Worm (Caenorhabditis elegans) whole organism, L1 larva: ENCODE measurements around the gene cyp-13A5.

Experiments
- C04F5.9 ChIP-seq: sonication (generic microtip); optimal IDR thresholded peaks from 2 replicates; lab custom pipeline; 2016; ENCODE audit warnings: missing genetic modification characterization, missing compliant biosample characterization
- C16A3.4 ChIP-seq: fragments of 150-350 bp; optimal IDR thresholded peaks from 2 replicates; lab custom pipeline; 2014; ENCODE audit warnings: missing biosample characterization, missing genetic modification characterization
- F16B12.6 ChIP-seq: fragments of 150-350 bp; optimal IDR thresholded peaks from 2 replicates; lab custom pipeline; 2014; ENCODE audit warnings: missing biosample characterization, missing genetic modification characterization
- blmp-1 ChIP-seq: fragments of 150-350 bp; optimal IDR thresholded peaks from 2 replicates; lab custom pipeline; 2014; ENCODE audit warnings: missing biosample characterization, missing genetic modification characterization
- ceh-8 ChIP-seq: fragments of 200-800 bp; sonication (Bioruptor generic); optimal IDR thresholded peaks from 2 replicates; lab custom pipeline; 2018; ENCODE audit warnings: mild to moderate bottlenecking, missing genetic modification characterization, moderate library complexity, missing compliant biosample characterization
- ceh-82 ChIP-seq, 3 experiments: fragments of 150-350 bp in 1 of 3; sonication (generic microtip) in 2 of 3; optimal IDR thresholded peaks; 2 replicates each; lab custom pipeline; 2014 to 2017; ENCODE audit warnings: missing biosample characterization in 3 of 3, missing genetic modification characterization in 3 of 3
- ces-1 ChIP-seq: fragments of 150-350 bp; optimal IDR thresholded peaks from 2 replicates; lab custom pipeline; 2014; ENCODE audit warnings: missing biosample characterization, missing genetic modification reagents, missing genetic modification characterization
- dpl-1 ChIP-seq, 3 experiments: fragments of 150-350 bp in 2 of 3; sonication (generic microtip) in 1 of 3; optimal IDR thresholded peaks; 2 replicates each; lab custom pipeline; 2014 to 2017; ENCODE audit warnings: missing biosample characterization in 3 of 3, missing genetic modification characterization in 3 of 3, missing genetic modification reagents in 3 of 3
- dsc-1 ChIP-seq: sonication (generic microtip); optimal IDR thresholded peaks from 2 replicates; lab custom pipeline; 2016; ENCODE audit warnings: mild to moderate bottlenecking, missing genetic modification characterization, missing compliant biosample characterization
- efl-1 ChIP-seq, 4 experiments: fragments of 150-350 bp; optimal IDR thresholded peaks in 3 of 4; peaks in 1 of 4; 1 replicate in 1 of 4; 2 replicates in 3 of 4; lab custom pipeline; 2014; ENCODE audit warnings: missing biosample characterization in 2 of 4, missing genetic modification characterization in 2 of 4, missing genetic modification reagents in 2 of 4
- egl-13 ChIP-seq: sonication (generic microtip); optimal IDR thresholded peaks from 2 replicates; lab custom pipeline; 2016; ENCODE audit warnings: missing genotype, missing genetic modification reagents, missing genetic modification characterization, missing compliant biosample characterization
- elt-2 ChIP-seq: sonication (generic microtip); optimal IDR thresholded peaks from 2 replicates; lab custom pipeline; 2016; ENCODE audit warnings: missing genetic modification characterization, mild to moderate bottlenecking, inconsistent platforms, missing compliant biosample characterization, missing genetic modification reagents
- elt-3 ChIP-seq, 6 experiments: fragments of 150-350 bp in 1 of 6; sonication (generic microtip); optimal IDR thresholded peaks; 2 replicates each; lab custom pipeline; 2017 to 2018; ENCODE audit warnings: missing biosample characterization in 6 of 6, missing genetic modification characterization in 6 of 6, inconsistent platforms in 1 of 6
- ets-5 ChIP-seq: fragments of 200-800 bp; sonication (Bioruptor generic); IDR thresholded peaks from 2 replicates; pipeline ENCODE4 v1.3.6; 2022; ENCODE audit warnings: missing genetic modification characterization, missing compliant biosample characterization
- fkh-4 ChIP-seq: sonication (generic microtip); optimal IDR thresholded peaks from 2 replicates; lab custom pipeline; 2016; ENCODE audit warnings: missing compliant biosample characterization, missing genetic modification characterization, borderline replicate concordance
- hlh-4 ChIP-seq: sonication (generic microtip); optimal IDR thresholded peaks from 2 replicates; lab custom pipeline; 2016; ENCODE audit warnings: mild to moderate bottlenecking, missing genetic modification characterization, missing compliant biosample characterization
- irx-1 ChIP-seq: sonication (generic microtip); optimal IDR thresholded peaks from 2 replicates; lab custom pipeline; 2016; ENCODE audit warnings: missing genetic modification characterization, missing compliant biosample characterization
- jun-1 ChIP-seq: fragments of 150-350 bp; optimal IDR thresholded peaks from 2 replicates; lab custom pipeline; 2014; ENCODE audit warnings: missing biosample characterization, missing genetic modification reagents, missing genetic modification characterization
- lin-14 ChIP-seq: fragments of 200-800 bp; sonication (Bioruptor generic); optimal IDR thresholded peaks from 2 replicates; lab custom pipeline; 2018; ENCODE audit warnings: mild to moderate bottlenecking, missing genetic modification characterization, moderate library complexity, missing compliant biosample characterization
- lin-35 ChIP-seq, 2 experiments: fragments of 150-350 bp; optimal IDR thresholded peaks; 2 replicates each; lab custom pipeline; 2014; ENCODE audit warnings: missing biosample characterization in 2 of 2, missing genetic modification characterization in 2 of 2, missing genetic modification reagents in 2 of 2
- lsy-2 ChIP-seq, 2 experiments: fragments of 150-350 bp; optimal IDR thresholded peaks; 2 replicates each; lab custom pipeline; 2014; ENCODE audit warnings: missing biosample characterization in 2 of 2, missing genetic modification characterization in 2 of 2
- mab-9 ChIP-seq: fragments of 200-800 bp; sonication (Bioruptor generic); IDR thresholded peaks from 2 replicates; pipeline ENCODE4 v1.3.6; 2022; ENCODE audit warnings: missing genetic modification reagents, missing genetic modification characterization, missing compliant biosample characterization
- mdl-1 ChIP-seq, 2 experiments: fragments of 150-350 bp; optimal IDR thresholded peaks; 2 replicates each; lab custom pipeline; 2014 to 2017; ENCODE audit warnings: missing biosample characterization in 2 of 2, missing genetic modification characterization in 2 of 2, inconsistent platforms in 1 of 2
- mep-1 ChIP-seq: fragments of 150-350 bp; optimal IDR thresholded peaks from 2 replicates; lab custom pipeline; 2014; ENCODE audit warnings: missing biosample characterization, missing genetic modification characterization
- nhr-19 ChIP-seq: fragments of 200-800 bp; sonication (Bioruptor generic); conservative IDR thresholded peaks from 2 replicates; pipeline ENCODE4 v1.3.6; 2022; ENCODE audit warnings: missing genetic modification characterization, missing compliant biosample characterization
- nhr-20 ChIP-seq: sonication (generic microtip); optimal IDR thresholded peaks from 2 replicates; lab custom pipeline; 2016; ENCODE audit warnings: mild to moderate bottlenecking, missing genetic modification characterization, missing compliant biosample characterization
- nhr-47 ChIP-seq: sonication (generic microtip); optimal IDR thresholded peaks from 2 replicates; lab custom pipeline; 2016; ENCODE audit warnings: mild to moderate bottlenecking, missing genetic modification characterization, moderate library complexity, missing compliant biosample characterization
- nhr-71 ChIP-seq: sonication (generic microtip); optimal IDR thresholded peaks from 2 replicates; lab custom pipeline; 2016; ENCODE audit warnings: mild to moderate bottlenecking, missing genetic modification characterization, moderate library complexity, missing compliant biosample characterization
- nhr-76 ChIP-seq: sonication (generic microtip); optimal IDR thresholded peaks from 2 replicates; lab custom pipeline; 2017; ENCODE audit warnings: missing biosample characterization, missing genetic modification characterization
- nhr-77 ChIP-seq: fragments of 150-350 bp; optimal IDR thresholded peaks from 2 replicates; lab custom pipeline; 2014; ENCODE audit warnings: missing biosample characterization, missing genetic modification characterization
- nhr-85 ChIP-seq: sonication (generic microtip); peaks from one replicate; lab custom pipeline; 2016; ENCODE audit warnings: missing genetic modification characterization, inconsistent platforms, missing compliant biosample characterization
- nhr-90 ChIP-seq: sonication (generic microtip); optimal IDR thresholded peaks from 2 replicates; lab custom pipeline; 2016; ENCODE audit warnings: mild to moderate bottlenecking, missing genetic modification characterization, missing compliant biosample characterization; ENCODE audit not compliant: poor library complexity
- pag-3 ChIP-seq: sonication (generic microtip); optimal IDR thresholded peaks from 2 replicates; lab custom pipeline; 2017; ENCODE audit warnings: missing genetic modification characterization, mild to moderate bottlenecking, missing compliant biosample characterization, antibody characterized with exemption, borderline replicate concordance; ENCODE audit not compliant: insufficient read depth
- pqm-1 ChIP-seq: sonication (generic microtip); optimal IDR thresholded peaks from 3 replicates; lab custom pipeline; 2017; ENCODE audit warnings: missing biosample characterization, missing genetic modification characterization
- rnt-1 ChIP-seq: sonication (generic microtip); optimal IDR thresholded peaks from 2 replicates; lab custom pipeline; 2016; ENCODE audit warnings: mild to moderate bottlenecking, missing genetic modification characterization, moderate library complexity, missing compliant biosample characterization
- skn-1 ChIP-seq: fragments of 150-350 bp; optimal IDR thresholded peaks from 2 replicates; lab custom pipeline; 2014; ENCODE audit warnings: missing biosample characterization, missing genetic modification characterization
- snpc-4 ChIP-seq: fragments of 150-350 bp; optimal IDR thresholded peaks from 2 replicates; lab custom pipeline; 2014; ENCODE audit warnings: missing biosample characterization, missing genetic modification characterization
- snu-23 ChIP-seq: sonication (generic microtip); optimal IDR thresholded peaks from 2 replicates; lab custom pipeline; 2016; ENCODE audit warnings: missing genetic modification characterization, missing compliant biosample characterization
- swsn-7 ChIP-seq: sonication (generic microtip); optimal IDR thresholded peaks from 2 replicates; lab custom pipeline; 2016; ENCODE audit warnings: missing genetic modification characterization, missing compliant biosample characterization
- tbx-2 ChIP-seq: sonication (generic microtip); optimal IDR thresholded peaks from 2 replicates; lab custom pipeline; 2016; ENCODE audit warnings: missing genetic modification characterization, missing compliant biosample characterization
- tlp-1 ChIP-seq: fragments of 150-350 bp; optimal IDR thresholded peaks from 2 replicates; lab custom pipeline; 2014; ENCODE audit warnings: missing biosample characterization, missing genetic modification characterization
- unc-130 ChIP-seq: fragments of 150-350 bp; optimal IDR thresholded peaks from 2 replicates; lab custom pipeline; 2017; ENCODE audit warnings: missing biosample characterization, missing genetic modification characterization, inconsistent platforms
- xbp-1 ChIP-seq: sonication (generic microtip); optimal IDR thresholded peaks from 2 replicates; lab custom pipeline; 2016; ENCODE audit warnings: missing genetic modification characterization, missing compliant biosample characterization
- zag-1 ChIP-seq: fragments of 150-350 bp; optimal IDR thresholded peaks from 2 replicates; lab custom pipeline; 2014; ENCODE audit warnings: missing biosample characterization, missing genetic modification characterization
- zip-4 ChIP-seq: fragments of 200-800 bp; sonication (Bioruptor generic); optimal IDR thresholded peaks from 2 replicates; lab custom pipeline; 2018; ENCODE audit warnings: mild to moderate bottlenecking, missing genetic modification characterization, moderate library complexity, missing compliant biosample characterization

cyp-13A5 gene

DNA sequence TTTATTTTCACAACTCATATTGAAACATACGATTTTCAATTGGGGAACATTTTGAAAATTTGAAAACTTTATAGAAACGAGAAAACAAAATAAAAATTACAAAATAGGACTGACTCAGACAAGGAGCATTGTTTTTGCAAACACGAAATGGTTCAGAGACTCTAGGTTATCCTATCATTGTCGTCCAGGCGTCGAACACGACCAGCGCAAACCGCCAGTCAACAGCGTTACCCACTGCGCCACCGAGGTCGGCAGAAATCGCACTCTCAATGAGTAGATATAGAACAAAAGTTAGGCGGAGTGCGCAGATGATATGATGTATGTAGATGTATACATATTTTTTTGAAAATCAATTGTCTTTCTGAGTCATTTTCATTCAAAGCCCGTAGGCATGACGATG, 25.5 kb downstream of the cyp-13A5 start (continued):
- TF ChIP-seq C16A3.4 (no peak), nhr-20 (tag; lab: Kevin White, UChicago) (peak; percentile 83), elt-3 (tag; optimal IDR thresholded peaks at IDR 0.05; lab: Kevin White, UChicago) (peak in 2 of 6 experiments; percentile 17 to 49), nhr-85 (tag; lab: Kevin White, UChicago) (peak; percentile 58), skn-1 (peak; percentile 57), C04F5.9 (no peak)

DNA sequence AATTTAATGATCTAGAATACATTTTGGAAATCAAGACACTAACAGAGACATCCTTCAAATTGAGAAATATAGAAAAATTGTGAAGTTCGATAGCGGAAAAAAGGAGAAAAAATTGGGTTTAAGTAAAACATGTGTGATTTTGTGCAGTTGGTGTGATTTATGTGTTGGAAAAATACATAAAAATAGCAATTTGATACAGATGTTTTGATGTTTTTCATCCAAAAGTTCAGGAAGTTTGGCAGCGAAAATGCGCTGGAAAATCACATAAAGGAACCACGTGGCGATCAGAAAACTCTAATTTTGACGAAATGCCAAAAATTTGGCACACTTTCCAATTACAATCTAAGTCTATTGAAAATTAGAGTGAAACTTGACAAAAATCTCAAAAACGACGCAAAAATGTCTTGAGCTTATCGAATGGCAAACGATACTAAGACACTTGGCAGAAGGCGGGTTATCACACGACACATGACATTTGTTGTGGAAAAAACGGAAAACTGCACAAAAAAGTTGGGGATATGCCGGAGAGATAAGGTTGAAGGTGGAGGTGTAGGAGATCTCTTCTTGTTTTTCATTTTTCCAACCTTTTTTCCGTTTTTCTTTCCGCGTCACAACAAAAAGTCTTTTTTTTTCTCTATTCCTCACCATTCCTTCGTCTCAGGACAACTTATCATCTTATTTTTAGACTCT, 26.1 kb downstream of the cyp-13A5 start, which contains the start of gene ZK1321.4:
TSS of gene ZK1321.4 (minus strand) at position 51 of the 690 bp plus-strand sequence.
- TF ChIP-seq ets-5 (GFP tag; lab: Robert Waterston, UW) = no peak
- TF ChIP-seq zip-4 (GFP tag; lab: Kevin White, UChicago) = no peak
- peak; percentile 58 for TF ChIP-seq rnt-1
- TF ChIP-seq nhr-76 = no peak
- TF ChIP-seq zag-1 (tag; lab: Kevin White, UChicago) = no peak
- TF ChIP-seq F16B12.6 = no peak
- peak; percentile 4 for TF ChIP-seq fkh-4 (tag; lab: Kevin White, UChicago)
- no peak for TF ChIP-seq elt-2 (tag; lab: Kevin White, UChicago)
- TF ChIP-seq ceh-82 (tag; optimal IDR thresholded peaks at IDR 0.05; lab: Kevin White, UChicago) = no peak
- TF ChIP-seq dsc-1 (tag; lab: Kevin White, UChicago) = peak; percentile 77
- TF ChIP-seq egl-13 = no peak
- TF ChIP-seq lin-14 (GFP tag; lab: Kevin White, UChicago) = peak; percentile 35
- peak; percentile 41 for TF ChIP-seq unc-130 (tag; lab: Kevin White, UChicago)
- no peak for TF ChIP-seq hlh-4 (tag; lab: Kevin White, UChicago)
- peak; percentile 97 for TF ChIP-seq pag-3 (tag; lab: Kevin White, UChicago)
- no peak for TF ChIP-seq C04F5.9

DNA sequence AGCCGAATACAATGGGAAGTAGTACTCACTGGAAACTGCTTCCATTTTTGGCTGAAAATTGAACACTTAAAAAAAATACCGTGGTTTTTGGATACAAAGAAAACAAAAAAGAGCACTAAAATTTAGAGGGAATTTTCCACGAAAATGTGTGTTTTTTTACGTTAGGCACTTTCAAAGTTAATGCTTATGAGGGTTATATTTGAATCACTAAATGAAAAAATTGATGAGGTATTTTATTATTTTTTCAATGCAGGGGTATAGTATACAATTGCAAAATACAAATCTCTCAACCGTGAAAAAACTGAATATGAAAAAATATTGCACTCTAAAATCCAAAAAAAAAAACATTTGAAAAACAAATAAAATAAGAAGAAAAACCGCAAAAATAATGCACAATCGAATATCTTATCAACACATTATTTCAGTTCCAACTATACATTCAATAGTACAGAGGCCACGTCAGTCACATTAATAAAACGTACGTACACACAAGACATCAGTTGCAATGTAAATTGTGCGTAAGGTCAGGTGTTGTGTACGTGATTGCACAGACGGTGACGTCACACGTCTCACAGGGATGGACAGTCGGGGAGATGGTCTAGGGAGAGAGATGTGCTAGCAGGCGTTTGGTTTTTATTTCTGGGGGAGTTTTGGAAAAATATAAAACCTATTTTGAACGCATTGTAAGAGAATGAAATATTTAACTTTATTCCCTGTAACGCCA, 30.2 kb downstream of the cyp-13A5 start, which contains the start of gene aqp-10:
TSS of gene aqp-10 (minus strand) at position 51 of the 724 bp plus-strand sequence.
- peak; percentile 64 for TF ChIP-seq nhr-90
- TF ChIP-seq nhr-47 (tag; lab: Kevin White, UChicago) = peak; percentile 49
- peak; percentile 60 to 63 for TF ChIP-seq efl-1 (optimal IDR thresholded peaks at IDR 0.05; lab: Kevin White, UChicago)
- TF ChIP-seq efl-1 (GFP tag; optimal IDR thresholded peaks at IDR 0.05 in 1 of 2; lab: Kevin White, UChicago) = peak; percentile 45 to 96
- peak; percentile 46 for TF ChIP-seq swsn-7
- peak; percentile 70 for TF ChIP-seq tbx-2 (tag; lab: Kevin White, UChicago)
- peak; percentile 78 for TF ChIP-seq mep-1 (tag; lab: Kevin White, UChicago)
- TF ChIP-seq elt-3 (tag; optimal IDR thresholded peaks at IDR 0.05; lab: Kevin White, UChicago) = peak in 2 of 6 experiments; percentile 3 to 27
- no peak for TF ChIP-seq snpc-4 (tag; lab: Kevin White, UChicago)
- peak; percentile 57 for TF ChIP-seq blmp-1 (tag; lab: Kevin White, UChicago)
- TF ChIP-seq nhr-19 (GFP tag; lab: Robert Waterston, UW) = peak; percentile 47
- no peak for TF ChIP-seq unc-130 (tag; lab: Kevin White, UChicago)
- TF ChIP-seq jun-1 (tag; lab: Kevin White, UChicago) = no peak
- peak; percentile 54 for TF ChIP-seq lin-14 (GFP tag; lab: Kevin White, UChicago)
- peak; percentile 1 for TF ChIP-seq irx-1
- TF ChIP-seq xbp-1 (tag; lab: Kevin White, UChicago) = peak; percentile 78
- 0 out of 2 replicates have a peak, but pooled peaks have one; percentile 39 for TF ChIP-seq mab-9
- TF ChIP-seq mdl-1 (tag; optimal IDR thresholded peaks at IDR 0.05; lab: Kevin White, UChicago) = no peak
- TF ChIP-seq snu-23 (GFP tag; lab: Kevin White, UChicago) = peak; percentile 74
- TF ChIP-seq ceh-8 (GFP tag; lab: Kevin White, UChicago) = no peak
- TF ChIP-seq ces-1 (GFP tag; lab: Kevin White, UChicago) = no peak
- peak; percentile 68 for TF ChIP-seq nhr-71 (tag; lab: Kevin White, UChicago)
- TF ChIP-seq lin-35 (GFP tag; optimal IDR thresholded peaks at IDR 0.05; lab: Kevin White, UChicago) = peak; percentile 17 to 79
- TF ChIP-seq dpl-1 (GFP tag; optimal IDR thresholded peaks at IDR 0.05; lab: Kevin White, UChicago) = peak in 2 of 3 experiments; percentile 55 to 61
- TF ChIP-seq dsc-1 (tag; lab: Kevin White, UChicago) = peak; percentile 15
- TF ChIP-seq tlp-1 (tag; lab: Kevin White, UChicago) = no peak
- peak; percentile 54 to 68 for TF ChIP-seq lsy-2 (tag; optimal IDR thresholded peaks at IDR 0.05; lab: Kevin White, UChicago)
- no peak for TF ChIP-seq nhr-77
- peak; percentile 46 for TF ChIP-seq rnt-1
- no peak for TF ChIP-seq pqm-1 (tag; lab: Kevin White, UChicago)
- peak; percentile 69 for TF ChIP-seq elt-2 (tag; lab: Kevin White, UChicago)
- TF ChIP-seq nhr-85 (tag; lab: Kevin White, UChicago) = peak; percentile 82
- peak; percentile 87 for TF ChIP-seq F16B12.6
